Worm (Caenorhabditis elegans) whole organism, young adult: ENCODE results near the gene T09E8.4.

Experiments used
- ama-1 ChIP-seq, 3 experiments: fragments of 150-350 bp in 1 of 3; sonication (generic microtip) in 2 of 3; optimal IDR thresholded peaks; 2 replicates each; lab custom pipeline; 2014 to 2018; ENCODE audit warnings: missing biosample characterization in 2 of 3, missing genetic modification characterization in 2 of 3, missing genetic modification reagents in 2 of 3
- atf-7 ChIP-seq: sonication (generic microtip); optimal IDR thresholded peaks from 2 replicates; lab custom pipeline; 2017; ENCODE audit warnings: mild to moderate bottlenecking, missing genetic modification characterization, missing compliant biosample characterization
- ceh-100 ChIP-seq: fragments of 200-800 bp; sonication (Bioruptor generic); IDR thresholded peaks from 2 replicates; pipeline ENCODE4 v1.3.6; 2022; ENCODE audit warnings: missing genetic modification reagents, missing genetic modification characterization, missing compliant biosample characterization
- ceh-79 ChIP-seq: sonication (generic microtip); optimal IDR thresholded peaks from 2 replicates; lab custom pipeline; 2017; ENCODE audit warnings: mild to moderate bottlenecking, missing genetic modification characterization, missing compliant biosample characterization
- chd-7 ChIP-seq: sonication (generic microtip); optimal IDR thresholded peaks from 2 replicates; lab custom pipeline; 2016; ENCODE audit warnings: mild to moderate bottlenecking, missing genetic modification characterization, moderate library complexity, missing compliant biosample characterization
- dpl-1 ChIP-seq: fragments of 150-350 bp; optimal IDR thresholded peaks from 2 replicates; lab custom pipeline; 2014; ENCODE audit warnings: missing biosample characterization, missing genetic modification reagents, missing genetic modification characterization
- efl-1 ChIP-seq: fragments of 150-350 bp; optimal IDR thresholded peaks from 2 replicates; lab custom pipeline; 2014; ENCODE audit warnings: missing biosample characterization, missing genetic modification reagents, missing genetic modification characterization
- lin-35 ChIP-seq, 3 experiments: fragments of 150-350 bp in 2 of 3; sonication (generic microtip) in 1 of 3; optimal IDR thresholded peaks; 2 replicates each; lab custom pipeline; 2014 to 2018; ENCODE audit warnings: missing biosample characterization in 3 of 3, missing genetic modification characterization in 3 of 3, missing genetic modification reagents in 3 of 3
- mel-28 ChIP-seq: sonication (generic microtip); optimal IDR thresholded peaks from 2 replicates; lab custom pipeline; 2016; ENCODE audit warnings: borderline replicate concordance, mild to moderate bottlenecking, missing genetic modification characterization, missing compliant biosample characterization
- nhr-179 ChIP-seq: sonication (generic microtip); optimal IDR thresholded peaks from 2 replicates; lab custom pipeline; 2016; ENCODE audit warnings: mild to moderate bottlenecking, missing genetic modification characterization, missing compliant biosample characterization
- nhr-80 ChIP-seq: sonication (generic microtip); optimal IDR thresholded peaks from 2 replicates; lab custom pipeline; 2016; ENCODE audit warnings: missing genetic modification characterization, missing compliant biosample characterization
- pha-4 ChIP-seq: fragments of 150-350 bp; sonication (generic microtip); optimal IDR thresholded peaks from 2 replicates; lab custom pipeline; 2014; ENCODE audit warnings: missing biosample characterization, missing genetic modification reagents, missing genetic modification characterization

DNA sequence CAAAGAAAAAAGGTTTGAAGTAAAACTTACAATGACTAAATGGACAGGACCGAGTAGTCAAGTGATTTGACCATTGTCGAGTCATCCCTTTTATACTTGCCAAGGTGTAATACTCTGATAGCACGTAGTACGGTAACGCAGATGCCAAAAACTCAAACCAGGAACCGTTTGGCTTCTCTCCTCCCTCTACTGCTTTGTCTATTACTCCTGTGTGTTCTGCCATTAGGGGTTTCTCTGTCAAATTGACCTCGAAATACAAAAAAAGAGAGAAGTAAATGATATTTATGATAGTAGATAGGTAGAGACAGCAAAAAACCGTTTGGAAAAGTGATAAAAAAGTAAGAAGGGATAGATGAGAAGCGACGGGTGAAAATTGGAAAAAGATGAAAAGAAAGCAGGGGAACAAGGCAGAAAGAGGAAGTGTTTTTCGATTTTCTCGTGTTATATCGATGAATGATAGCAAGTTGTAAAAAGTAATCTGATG lies 18.1 kb upstream of the T09E8.4 start, which contains the start of the genes col-159 and col-160:
- TF ChIP-seq ama-1 (optimal IDR thresholded peaks at IDR 0.05; lab: Kevin White, UChicago) = no peak
- no peak for TF ChIP-seq ama-1 (GFP tag; optimal IDR thresholded peaks at IDR 0.05; lab: Kevin White, UChicago)
- no peak for TF ChIP-seq ceh-79 (tag; lab: Kevin White, UChicago)
- TF ChIP-seq lin-35 (GFP tag; optimal IDR thresholded peaks at IDR 0.05; lab: Kevin White, UChicago) = no peak
- no peak for TF ChIP-seq chd-7 (tag; lab: Kevin White, UChicago)
- no peak for TF ChIP-seq mel-28 (tag; lab: Kevin White, UChicago)
- TF ChIP-seq nhr-80 (tag; lab: Kevin White, UChicago) = no peak
- TF ChIP-seq atf-7 (tag; lab: Kevin White, UChicago) = no peak
- no peak for TF ChIP-seq dpl-1 (GFP tag; lab: Kevin White, UChicago)
- no peak for TF ChIP-seq nhr-179 (tag; lab: Kevin White, UChicago)
- no peak for TF ChIP-seq ceh-100
- no peak for TF ChIP-seq efl-1 (GFP tag; lab: Kevin White, UChicago)
- TF ChIP-seq pha-4 (tag; lab: Kevin White, UChicago) = no peak
